Worm (Caenorhabditis elegans): ENCODE results near the gene gur-5.

Gene gur-5

ce11 chrII:5311746-5312145, 26.6 kb downstream of the gur-5 start, which contains the start of gene gcy-12:
gcy-12 (plus strand) TSS chrII:5312046.
- TF ChIP-seq lin-13 (tag; optimal IDR thresholded peaks at IDR 0.05) (no peak), tbx-8 (GFP tag; optimal IDR thresholded peaks at IDR 0.05) (no peak)

DNA sequence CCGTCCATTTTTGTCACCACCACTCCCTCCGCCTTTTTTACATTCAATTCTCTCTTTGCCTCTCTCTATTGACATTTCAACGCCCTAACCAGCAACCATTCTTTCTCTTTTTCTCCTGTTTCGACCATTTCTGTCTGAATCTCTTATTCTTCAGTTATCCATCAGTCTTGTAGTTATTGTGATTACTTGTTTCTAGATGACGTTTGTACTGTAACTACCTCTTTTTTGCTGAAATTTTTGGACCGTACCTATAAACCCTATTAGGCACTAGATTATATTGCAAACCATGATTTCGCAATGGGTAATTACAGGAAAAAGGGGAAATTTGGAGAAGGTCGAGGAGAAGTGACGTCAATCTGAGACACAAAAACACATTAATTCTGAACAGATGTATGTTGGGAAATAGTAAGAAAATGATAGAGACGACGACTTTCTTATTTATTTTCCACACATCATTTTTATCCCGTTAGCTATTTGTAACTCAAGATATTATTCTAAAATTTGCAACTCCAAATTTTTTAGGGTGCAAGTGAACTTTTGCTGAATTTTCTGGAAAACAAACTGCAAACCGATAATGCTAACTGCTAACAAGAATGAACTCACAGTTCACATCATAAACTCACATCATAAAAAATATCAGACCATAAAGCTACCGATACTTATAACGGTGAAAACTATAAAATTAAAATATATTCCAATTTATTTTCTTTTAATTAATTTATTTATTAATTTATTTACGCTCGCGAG, 35.2 kb downstream of the gur-5 start:
- TF ChIP-seq mls-2 (tag; optimal IDR thresholded peaks at IDR 0.05) (no peak), pha-4 (tag; optimal IDR thresholded peaks at IDR 0.05) (peak; percentile 6)

DNA sequence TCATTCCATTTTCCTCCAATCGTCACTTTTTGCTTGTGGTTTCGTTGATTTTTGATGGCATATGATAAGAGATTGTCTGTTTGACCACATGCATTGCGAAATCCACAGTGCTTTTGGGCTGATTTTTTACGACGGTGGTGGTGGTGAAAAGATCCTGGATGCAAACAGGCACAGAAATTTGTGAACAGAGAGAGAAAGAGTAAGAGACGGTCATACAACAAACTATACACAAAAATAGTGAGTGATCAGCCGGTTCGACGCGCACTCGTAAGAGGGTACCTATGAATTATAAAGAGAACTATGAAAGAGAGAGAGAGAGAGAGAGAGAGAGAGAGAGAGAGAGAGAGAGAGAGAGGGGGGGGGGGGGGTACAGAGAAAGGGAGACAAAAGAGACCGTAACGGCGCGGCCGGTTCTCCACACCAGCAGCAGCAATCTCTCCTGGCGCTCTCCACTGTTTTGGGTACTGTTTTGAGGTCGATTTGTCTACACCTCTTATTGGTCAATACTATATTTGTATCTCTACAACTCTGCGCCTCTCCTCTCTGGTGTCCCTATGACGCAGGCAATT, 36.7 kb downstream of the gur-5 start:
- TF ChIP-seq elt-3 (tag; optimal IDR thresholded peaks at IDR 0.05) = peak; percentile 70
- no peak for TF ChIP-seq hlh-1 (tag; optimal IDR thresholded peaks at IDR 0.05)
- no peak for TF ChIP-seq ztf-11 (tag; optimal IDR thresholded peaks at IDR 0.05)
- TF ChIP-seq nhr-28 (tag; optimal IDR thresholded peaks at IDR 0.05) = no peak
- peak; percentile 27 for TF ChIP-seq nhr-237 (tag; optimal IDR thresholded peaks at IDR 0.05)
- peak; percentile 11 for TF ChIP-seq ham-2 (GFP tag; optimal IDR thresholded peaks at IDR 0.05)
- TF ChIP-seq M03D4.4 (tag; optimal IDR thresholded peaks at IDR 0.05) = no peak
- TF ChIP-seq lin-13 (tag; optimal IDR thresholded peaks at IDR 0.05) = no peak
- TF ChIP-seq mls-2 (tag; optimal IDR thresholded peaks at IDR 0.05) = peak; percentile 61
- TF ChIP-seq nhr-2 (tag; optimal IDR thresholded peaks at IDR 0.05) = no peak
- TF ChIP-seq pha-4 (tag; optimal IDR thresholded peaks at IDR 0.05) = peak; percentile 23
- TF ChIP-seq cnd-1 (tag; optimal IDR thresholded peaks at IDR 0.05) = no peak
- no peak for TF ChIP-seq unc-39 (tag; optimal IDR thresholded peaks at IDR 0.05)
- peak; percentile 16 for TF ChIP-seq ceh-43 (GFP tag; optimal IDR thresholded peaks at IDR 0.05)
- no peak for TF ChIP-seq nhr-76 (tag; optimal IDR thresholded peaks at IDR 0.05)
- TF ChIP-seq drap-1 (GFP tag; optimal IDR thresholded peaks at IDR 0.05) = peak; percentile 51
- peak; percentile 10 for TF ChIP-seq sptf-1 (tag; optimal IDR thresholded peaks at IDR 0.05)
- no peak for TF ChIP-seq tbx-8 (GFP tag; optimal IDR thresholded peaks at IDR 0.05)
- no peak for TF ChIP-seq flh-1 (GFP tag; optimal IDR thresholded peaks at IDR 0.05)

DNA sequence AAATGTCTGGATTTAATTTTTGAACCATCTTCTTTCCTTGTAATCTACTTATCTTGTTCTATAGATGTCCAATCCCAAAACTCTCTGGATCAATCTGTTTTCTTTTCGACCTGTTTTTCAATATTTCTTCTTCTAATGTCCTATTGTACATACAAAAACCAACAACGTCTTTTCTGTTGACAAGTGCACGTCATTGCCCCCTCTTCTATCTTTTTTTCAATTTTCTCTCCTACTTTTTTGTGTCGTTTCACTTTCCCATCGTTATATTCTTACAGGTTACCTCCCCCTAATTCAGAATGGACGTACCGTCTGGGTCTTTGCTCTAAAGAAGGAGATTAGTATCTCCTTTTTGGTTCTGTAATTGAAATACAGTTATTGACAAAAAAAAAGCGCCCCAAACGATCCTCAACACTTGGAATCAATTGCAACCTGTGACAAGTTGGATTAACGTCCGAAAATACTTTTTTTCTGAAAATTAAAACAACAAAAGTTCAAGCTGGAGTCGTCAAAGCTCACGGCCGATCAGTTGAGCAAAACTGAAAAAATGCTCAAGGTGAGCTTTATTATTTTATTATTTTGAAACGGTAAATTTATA, 37.7 kb downstream of the gur-5 start, which contains the start of gene vhp-1:
Gene vhp-1, plus strand, starts transcription at position 545 of the 595 bp plus-strand sequence.
- TF ChIP-seq hlh-1 (tag; optimal IDR thresholded peaks at IDR 0.05) = no peak
- TF ChIP-seq cnd-1 (tag; optimal IDR thresholded peaks at IDR 0.05) = no peak
- TF ChIP-seq lsy-2 (tag; optimal IDR thresholded peaks at IDR 0.05) = no peak
- TF ChIP-seq unc-39 (tag; optimal IDR thresholded peaks at IDR 0.05) = no peak

ce11 chrII:5323773-5324172, 38.6 kb downstream of the gur-5 start:
- TF ChIP-seq tbx-8 (GFP tag; optimal IDR thresholded peaks at IDR 0.05) = no peak
- TF ChIP-seq sptf-1 (tag; optimal IDR thresholded peaks at IDR 0.05) = no peak
- no peak for TF ChIP-seq mab-5 (tag; optimal IDR thresholded peaks at IDR 0.05)
- TF ChIP-seq M03D4.4 (tag; optimal IDR thresholded peaks at IDR 0.05) = no peak
- TF ChIP-seq nhr-237 (tag; optimal IDR thresholded peaks at IDR 0.05) = no peak
- TF ChIP-seq lin-13 (tag; optimal IDR thresholded peaks at IDR 0.05) = no peak
- TF ChIP-seq lsy-2 (tag; optimal IDR thresholded peaks at IDR 0.05) = no peak
- TF ChIP-seq ham-2 (GFP tag; optimal IDR thresholded peaks at IDR 0.05) = no peak
- no peak for TF ChIP-seq nhr-2 (tag; optimal IDR thresholded peaks at IDR 0.05)
- TF ChIP-seq snpc-4 (tag; optimal IDR thresholded peaks at IDR 0.05) = no peak
- no peak for TF ChIP-seq bed-3 (GFP tag; optimal IDR thresholded peaks at IDR 0.05)

DNA sequence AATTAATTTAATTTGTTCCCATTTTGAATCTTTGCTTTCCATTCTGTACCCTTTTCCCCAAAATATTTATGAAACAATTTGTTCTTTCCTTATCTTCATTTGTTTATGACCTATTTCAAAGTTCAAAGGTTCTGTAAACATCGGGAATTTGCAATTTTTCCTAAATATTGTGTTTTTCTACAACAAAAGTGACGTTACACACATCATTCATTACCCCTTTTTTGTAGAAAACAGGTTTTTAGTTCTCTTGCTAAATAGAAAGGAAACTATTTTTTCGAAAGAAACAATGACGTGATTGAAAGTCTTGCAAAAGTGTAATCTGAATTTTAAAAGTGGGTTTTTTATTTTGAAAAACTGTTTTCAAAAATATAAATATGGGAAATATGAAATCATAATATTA, 39.5 kb downstream of the gur-5 start:
- TF ChIP-seq sptf-1 (tag; optimal IDR thresholded peaks at IDR 0.05) (no peak), nhr-12 (tag; optimal IDR thresholded peaks at IDR 0.05) (no peak), drap-1 (GFP tag; optimal IDR thresholded peaks at IDR 0.05) (no peak), lin-13 (tag; optimal IDR thresholded peaks at IDR 0.05) (no peak), blmp-1 (tag; optimal IDR thresholded peaks at IDR 0.05) (no peak), cnd-1 (tag; optimal IDR thresholded peaks at IDR 0.05) (no peak), ztf-11 (tag; optimal IDR thresholded peaks at IDR 0.05) (no peak), tbx-8 (GFP tag; optimal IDR thresholded peaks at IDR 0.05) (no peak), lsy-2 (tag; optimal IDR thresholded peaks at IDR 0.05) (no peak), bed-3 (GFP tag; optimal IDR thresholded peaks at IDR 0.05) (no peak), nhr-237 (tag; optimal IDR thresholded peaks at IDR 0.05) (no peak), nhr-2 (tag; optimal IDR thresholded peaks at IDR 0.05) (no peak), elt-1 (tag; optimal IDR thresholded peaks at IDR 0.05; ENCODE audit: borderline replicate concordance, insufficient read depth) (no peak), zip-8 (tag; optimal IDR thresholded peaks at IDR 0.05) (no peak), ceh-83 (GFP tag; optimal IDR thresholded peaks at IDR 0.05) (no peak), ham-2 (GFP tag; optimal IDR thresholded peaks at IDR 0.05) (no peak)
